Fruit fly (Drosophila melanogaster) ovary, adult (tissue): ENCODE results near the gene Mcm6.
A peak's percentile ranks its signal among the peaks of the same experiment; 100 is the strongest.

Source experiments
- CG17801 ChIP-seq: fragments of 200-800 bp; optimal IDR thresholded peaks from 2 replicates; lab custom pipeline; 2019; ENCODE audit warnings: missing biosample characterization, mild to moderate bottlenecking, missing genetic modification characterization, moderate library complexity; ENCODE audit not compliant: partially characterized antibody

Gene Mcm6

DNA sequence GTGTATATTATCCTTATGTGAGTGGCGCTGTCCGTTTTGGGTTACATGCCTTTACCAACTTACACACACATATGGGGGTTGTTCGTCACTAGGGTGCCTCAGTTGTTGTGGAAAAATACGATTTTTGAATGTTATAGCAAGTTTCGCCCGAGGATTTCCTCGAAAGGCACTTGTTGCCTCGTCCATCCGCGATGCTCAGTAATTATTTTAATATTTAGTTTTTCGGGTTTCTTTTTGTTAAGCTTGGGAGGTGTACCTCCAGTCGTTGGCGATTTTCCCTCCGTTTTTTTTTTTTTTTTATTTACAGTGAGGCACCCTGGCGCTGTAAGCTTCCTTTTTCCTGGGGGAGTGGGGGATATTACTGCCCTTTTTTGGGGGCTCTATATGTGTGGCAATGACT, 22.3 kb downstream of the Mcm6 start:
- peak; percentile 8 for TF ChIP-seq CG17801 (GFP tag; lab: Kevin White, UChicago)

DNA sequence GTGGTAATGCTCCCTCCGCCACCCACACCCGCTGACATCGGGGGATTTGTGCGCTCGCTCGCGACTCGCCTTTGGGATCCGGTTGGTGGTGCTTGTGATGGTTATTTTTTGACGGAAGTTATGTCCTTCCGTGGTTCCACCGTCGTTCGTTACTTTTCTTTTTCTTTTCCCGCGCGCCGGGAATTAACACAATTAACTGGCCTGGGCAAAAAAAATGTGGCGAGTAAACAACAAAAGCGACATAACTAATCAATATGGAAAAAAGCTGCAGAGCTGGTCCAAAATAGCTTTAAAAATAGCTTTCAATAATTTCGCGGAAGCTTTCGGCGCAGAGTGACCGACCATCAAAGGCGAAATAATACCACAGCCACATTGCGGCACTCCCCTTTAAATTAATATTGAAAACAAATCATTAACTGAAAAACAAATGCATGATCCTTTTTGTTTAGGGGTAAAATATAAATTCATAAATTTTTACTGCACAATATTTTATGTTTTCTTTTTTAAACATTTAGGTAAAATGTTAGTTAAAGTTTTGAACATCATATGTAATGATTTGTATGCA, 24.1 kb downstream of the Mcm6 start, which contains the start of gene CG14440:
Gene CG14440, minus strand, starts transcription at position 320 of the 565 bp plus-strand sequence.
- peak; percentile 24 for TF ChIP-seq CG17801 (GFP tag; lab: Kevin White, UChicago)

DNA sequence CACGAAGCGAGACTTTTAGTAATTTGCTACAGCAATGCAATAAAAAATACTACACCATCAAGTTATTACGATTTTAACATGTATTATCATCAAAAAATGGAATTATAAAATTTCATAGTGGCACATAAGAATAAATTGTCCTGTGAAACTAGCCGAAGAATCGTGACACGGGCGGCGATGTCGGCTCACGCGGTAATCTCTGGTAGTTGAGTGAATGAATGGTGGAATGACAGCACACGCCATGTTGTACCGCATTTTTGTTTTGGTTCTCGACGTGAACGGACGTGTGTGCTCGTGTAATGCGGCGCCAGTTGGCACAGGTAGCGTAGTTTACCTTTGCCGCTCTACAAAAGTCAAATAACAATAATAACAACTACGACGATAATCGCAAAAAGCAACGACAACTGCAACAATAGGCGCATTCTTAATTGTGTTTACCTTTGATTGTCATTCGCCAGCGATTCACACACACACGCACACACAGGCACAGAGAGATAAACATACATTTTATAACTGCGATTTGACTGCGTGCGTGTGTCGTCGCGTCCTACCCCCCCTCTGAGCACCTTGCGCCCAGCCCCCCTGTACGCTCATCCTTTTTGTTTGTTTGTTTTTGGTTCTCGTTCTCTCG, 25.2 kb downstream of the Mcm6 start, which contains the start of gene CG14441:
Gene CG14441, plus strand, starts transcription at position 254 of the 631 bp plus-strand sequence.
- TF ChIP-seq CG17801 (GFP tag; lab: Kevin White, UChicago), result peak; percentile 87

DNA sequence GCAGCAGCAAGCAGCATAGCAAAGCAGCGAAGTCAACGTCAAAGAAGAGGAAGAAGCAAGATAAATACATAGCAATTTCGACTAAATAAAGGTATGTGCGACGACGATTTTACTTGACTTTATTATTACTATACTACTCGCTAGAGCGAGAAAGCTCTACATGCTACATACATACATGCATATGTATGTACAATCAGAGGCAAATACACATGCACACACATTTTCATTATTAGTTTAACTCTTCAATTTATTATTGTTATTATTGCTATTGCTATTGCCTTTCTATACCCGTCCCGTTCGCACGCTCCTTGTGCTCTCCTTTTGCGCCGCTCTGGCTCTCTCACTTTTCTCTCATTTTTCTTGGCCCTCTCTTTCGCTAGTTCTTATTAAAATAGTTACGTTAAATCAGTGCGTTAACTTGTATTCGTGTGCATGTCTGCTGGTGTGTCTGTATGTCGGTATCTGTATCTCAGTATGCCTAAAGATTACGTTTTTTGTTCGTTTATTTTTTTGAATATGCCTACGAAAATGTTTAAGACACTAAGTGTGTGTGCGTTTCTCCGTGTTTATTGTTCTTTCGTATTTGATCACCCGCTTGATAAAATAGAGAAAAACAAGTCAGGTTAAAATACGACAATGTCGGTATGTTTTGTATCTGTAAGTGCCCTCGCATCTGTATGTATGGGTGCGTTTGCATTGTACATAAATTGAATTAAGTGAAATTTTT, 26.2 kb downstream of the Mcm6 start:
- TF ChIP-seq CG17801 (GFP tag; lab: Kevin White, UChicago), result peak; percentile 16

DNA sequence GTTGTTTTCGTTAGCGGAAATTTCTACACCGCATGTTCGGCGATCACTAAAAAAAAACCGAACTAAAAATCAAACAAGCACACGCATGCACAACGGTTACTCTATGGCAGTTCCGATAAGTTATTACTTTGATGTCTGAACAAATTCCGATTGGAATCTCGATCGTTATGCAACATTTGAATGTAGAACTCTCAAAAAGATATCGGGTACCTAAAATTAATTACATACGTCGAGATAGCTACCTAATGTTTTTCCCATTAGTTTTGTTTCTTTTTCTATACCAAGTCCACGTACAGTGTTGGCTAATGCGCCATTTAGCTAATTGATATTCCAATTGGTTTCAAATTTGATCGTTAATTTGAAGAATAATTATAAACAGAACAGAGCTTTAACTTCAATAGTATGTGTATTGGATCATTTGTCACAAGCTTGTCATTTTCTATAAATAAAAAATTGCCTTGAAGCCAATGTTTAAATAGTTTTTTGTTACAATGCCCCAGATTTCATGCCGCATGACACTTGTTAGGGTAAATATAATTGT, 26.9 kb downstream of the Mcm6 start:
- no peak for TF ChIP-seq CG17801 (GFP tag; lab: Kevin White, UChicago)

DNA sequence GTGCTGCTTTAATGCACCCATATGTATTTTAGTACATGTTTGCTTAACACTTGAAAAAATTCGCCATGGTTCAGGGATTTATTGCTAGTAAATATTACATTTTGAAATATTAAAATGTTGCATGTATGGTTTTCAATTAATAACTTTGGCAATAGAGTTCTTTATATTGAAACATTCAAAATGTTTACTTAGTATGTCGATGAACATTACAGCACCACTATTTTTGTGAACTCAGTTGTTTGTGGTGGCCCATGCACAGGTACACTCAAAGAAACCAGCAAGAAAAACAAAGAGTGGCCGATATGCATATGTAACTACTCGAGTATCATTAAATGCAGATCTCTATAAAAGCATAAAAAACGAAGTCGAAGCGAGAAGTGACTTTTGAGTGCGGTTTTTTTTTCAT, 27.8 kb downstream of the Mcm6 start:
- peak; percentile 46 for TF ChIP-seq CG17801 (GFP tag; lab: Kevin White, UChicago)

DNA sequence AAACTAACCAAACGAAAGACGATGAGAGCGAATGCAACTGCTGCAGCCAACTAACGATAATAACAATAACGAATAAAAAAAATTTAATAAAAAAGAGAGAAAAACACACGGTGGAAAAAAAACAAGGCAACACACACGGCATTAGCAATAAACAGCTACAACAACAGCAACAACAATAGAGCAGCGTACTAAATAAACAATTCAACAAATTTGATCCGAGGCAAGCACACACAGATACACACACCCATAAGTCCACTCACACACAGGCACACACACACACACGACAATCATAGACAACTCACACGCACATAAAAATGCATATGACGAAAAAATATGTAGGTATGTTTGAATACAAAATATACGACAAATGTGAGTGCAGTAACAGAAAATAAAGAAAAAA, 28.4 kb downstream of the Mcm6 start:
- TF ChIP-seq CG17801 (GFP tag; lab: Kevin White, UChicago), result no peak

DNA sequence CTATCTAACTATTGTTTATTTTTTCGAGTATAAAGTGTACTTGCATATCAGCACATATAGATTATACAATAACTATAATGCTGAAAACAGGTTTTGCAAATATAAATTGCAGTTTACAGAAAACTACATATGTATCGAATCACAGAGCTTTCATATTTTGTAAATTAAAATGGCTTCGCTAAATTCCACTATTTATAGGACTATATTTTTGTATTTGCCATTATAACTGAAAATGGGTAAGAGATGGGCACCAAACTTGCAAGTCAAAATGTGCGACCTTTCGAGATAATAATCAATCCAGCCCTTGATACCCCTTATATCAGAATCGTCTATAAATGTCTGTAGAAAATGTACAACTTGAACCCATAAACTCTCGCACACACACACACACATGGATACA, 29.1 kb downstream of the Mcm6 start:
- TF ChIP-seq CG17801 (GFP tag; lab: Kevin White, UChicago), result no peak

DNA sequence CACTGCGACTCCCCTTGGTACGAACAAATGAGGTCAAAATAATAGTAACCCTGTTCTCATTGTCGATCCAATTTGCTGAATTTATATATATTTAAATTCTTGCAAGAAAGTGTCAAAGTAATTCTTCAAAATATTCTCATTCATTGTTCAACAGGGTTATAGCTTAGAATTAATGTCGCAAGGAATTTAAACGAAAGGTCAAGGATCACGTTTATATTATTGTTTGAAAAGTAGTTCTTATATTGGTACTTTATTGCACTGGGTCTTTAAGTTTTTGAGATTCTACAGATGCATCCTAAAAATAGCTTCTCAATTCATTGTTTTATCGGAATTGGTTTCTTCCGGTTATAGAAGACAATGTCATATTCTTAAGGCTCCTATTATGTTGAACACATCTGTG, 29.8 kb downstream of the Mcm6 start:
- TF ChIP-seq CG17801 (GFP tag; lab: Kevin White, UChicago), result no peak

DNA sequence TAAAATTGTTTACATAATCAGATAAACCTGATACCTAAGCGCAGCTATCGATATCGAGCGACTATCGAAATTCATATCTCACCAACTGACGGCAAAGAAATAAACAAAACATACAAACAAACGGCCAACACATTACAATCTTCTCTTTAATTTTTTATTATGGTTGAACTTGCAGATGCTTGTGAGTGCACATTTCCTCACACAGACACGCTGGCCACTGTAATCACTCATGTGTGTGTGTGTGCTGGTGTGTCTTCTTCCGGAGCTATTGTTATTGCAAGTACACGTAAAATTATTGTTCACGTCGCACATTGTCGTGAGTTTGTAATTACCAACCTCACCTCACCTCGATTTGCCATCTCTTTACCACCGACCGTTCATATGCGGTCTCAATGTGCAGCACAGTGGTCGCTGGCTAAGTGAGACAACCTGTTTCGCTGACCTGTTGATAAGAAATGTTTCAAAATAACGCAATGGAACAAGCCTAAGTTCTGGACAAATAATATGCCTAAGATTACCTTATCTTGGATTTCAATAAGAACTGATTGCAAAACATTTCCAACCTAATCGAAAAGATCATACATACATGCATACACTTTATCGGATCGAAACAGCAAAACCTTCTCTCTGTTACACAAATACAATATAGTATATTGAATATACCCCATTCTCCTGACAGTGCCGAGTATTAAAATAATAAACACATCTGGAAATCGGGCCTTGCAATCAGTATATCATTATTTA, 31.0 kb downstream of the Mcm6 start:
- TF ChIP-seq CG17801 (GFP tag; lab: Kevin White, UChicago), result no peak

DNA sequence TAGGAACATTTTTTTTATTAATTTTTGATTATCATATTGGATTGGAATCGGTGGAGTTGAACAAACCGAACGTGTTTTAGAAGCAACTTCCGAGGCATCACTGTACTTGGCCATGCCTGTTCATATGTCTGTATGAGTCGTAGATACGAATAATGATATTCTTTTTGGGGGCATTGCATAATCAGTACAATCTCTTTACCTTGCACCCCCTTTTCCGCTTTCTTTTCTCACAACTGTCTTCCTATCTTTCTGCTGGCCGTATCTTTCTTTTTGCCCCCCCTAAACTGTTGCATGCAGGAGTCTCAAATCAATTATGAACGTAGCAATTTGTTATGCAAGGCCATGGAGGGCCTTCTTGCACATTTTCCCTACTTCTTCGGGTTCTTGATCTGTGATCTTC, 31.7 kb downstream of the Mcm6 start:
- no peak for TF ChIP-seq CG17801 (GFP tag; lab: Kevin White, UChicago)

DNA sequence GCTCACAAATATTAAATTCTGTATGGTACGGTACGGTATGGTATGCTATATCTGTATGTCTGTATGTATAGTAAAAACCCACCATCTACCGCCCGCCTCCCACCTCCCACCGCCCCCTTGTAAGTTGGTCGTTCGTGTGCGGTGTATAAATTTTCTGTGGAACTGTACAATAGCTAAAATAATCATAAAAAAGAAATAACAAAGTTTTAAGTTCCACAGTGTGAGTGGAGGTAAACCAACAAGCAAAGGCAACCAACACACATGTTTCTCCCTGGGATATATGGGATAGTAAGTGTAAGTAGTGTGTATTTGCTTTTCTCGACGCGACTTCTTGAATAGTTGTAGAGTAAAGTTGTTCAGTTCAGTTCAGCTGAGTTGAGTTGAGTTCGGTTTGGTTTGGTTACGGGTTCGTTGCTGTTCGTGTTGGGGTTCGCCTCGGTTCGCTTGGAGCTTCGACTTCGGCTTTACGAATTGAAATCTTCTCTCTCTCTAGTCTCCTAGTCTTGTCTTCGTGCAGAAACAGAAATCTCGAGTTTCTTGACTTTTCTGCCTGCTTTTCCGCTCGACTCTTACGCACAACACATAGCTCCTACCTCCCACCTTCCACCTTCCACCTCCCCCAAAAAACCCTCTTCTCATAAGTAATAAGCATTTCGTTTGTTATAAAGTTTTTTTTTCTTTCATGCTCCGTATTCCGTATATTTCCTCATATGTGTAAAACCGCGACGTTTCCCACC, 32.6 kb downstream of the Mcm6 start:
- TF ChIP-seq CG17801 (GFP tag; lab: Kevin White, UChicago), result no peak

DNA sequence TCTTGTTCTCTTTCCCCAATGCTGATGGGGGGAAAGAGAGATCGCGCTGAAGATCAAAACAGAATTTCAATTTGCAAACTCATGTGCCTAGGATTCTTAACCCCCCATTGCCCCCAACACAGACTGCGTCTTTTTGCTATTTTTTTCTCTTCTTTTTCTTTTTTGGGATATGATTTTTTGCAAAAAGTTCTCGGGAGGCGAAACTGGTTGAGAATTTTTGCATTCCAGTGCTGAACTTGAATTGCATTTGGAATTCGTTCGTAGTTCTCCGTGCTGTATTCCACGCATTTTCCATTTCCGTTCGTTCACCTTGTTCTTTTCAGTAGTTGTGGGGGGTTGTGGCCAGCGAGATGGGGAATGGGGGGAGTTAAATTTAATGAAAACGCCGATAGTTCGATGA, 34.0 kb downstream of the Mcm6 start:
- no peak for TF ChIP-seq CG17801 (GFP tag; lab: Kevin White, UChicago)

DNA sequence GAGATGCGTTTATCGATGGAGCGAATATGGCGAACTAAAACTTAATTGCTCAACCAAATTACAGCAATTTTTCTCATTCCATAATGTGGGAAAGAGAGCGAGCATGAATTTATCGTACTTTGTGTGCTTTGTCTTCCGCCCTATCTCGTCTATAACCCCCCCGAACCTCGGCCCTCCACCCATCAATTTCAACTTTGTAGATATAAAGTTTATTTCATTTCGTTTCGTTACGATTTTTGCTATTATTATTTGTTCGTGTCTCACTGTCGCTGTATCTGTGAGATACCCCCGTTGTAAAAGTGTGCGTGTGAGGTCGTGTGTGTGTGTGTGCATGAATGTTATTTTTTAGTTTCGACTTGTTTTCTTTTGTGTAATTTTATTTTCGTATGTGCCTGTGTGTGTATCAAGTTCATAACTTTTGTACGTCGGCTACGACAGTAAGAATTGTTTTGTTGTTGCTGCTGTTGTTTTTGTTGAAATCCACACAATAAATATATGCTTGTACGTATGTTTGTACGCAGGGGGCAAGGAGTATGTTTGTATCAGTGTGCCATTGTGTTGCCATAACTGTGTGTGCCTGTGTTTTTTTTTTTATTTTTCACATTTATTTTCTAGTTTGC, 34.5 kb downstream of the Mcm6 start:
- no peak for TF ChIP-seq CG17801 (GFP tag; lab: Kevin White, UChicago)
